Worm (Caenorhabditis elegans): Measurements from ENCODE around the gene swt-2.

Gene swt-2

ce11 chrV:7520077-7520476 is 9.9 kb upstream of the swt-2 start, which contains the start of gene srb-19:
Gene srb-19 (minus strand): TSS chrV:7520177.
- TF ChIP-seq zip-2 (tag; optimal IDR thresholded peaks at IDR 0.05) (no peak), unc-130 (GFP tag; optimal IDR thresholded peaks at IDR 0.05) (no peak), jun-1 (tag; optimal IDR thresholded peaks at IDR 0.05) (no peak), unc-62 (GFP tag; optimal IDR thresholded peaks at IDR 0.05 in 1 of 2) (no peak), unc-62 (tag; optimal IDR thresholded peaks at IDR 0.05) (no peak), lim-7 (GFP tag; IDR thresholded peaks at IDR 0.05) (no peak), ceh-28 (tag; optimal IDR thresholded peaks at IDR 0.05) (no peak), spr-3 (GFP tag; optimal IDR thresholded peaks at IDR 0.05) (no peak), hif-1 (tag; optimal IDR thresholded peaks at IDR 0.05) (no peak), nhr-11 (tag; optimal IDR thresholded peaks at IDR 0.05) (no peak), fos-1 (tag; optimal IDR thresholded peaks at IDR 0.05) (no peak), Y48G9A.11 (GFP tag; IDR thresholded peaks at IDR 0.05) (no peak), daf-16 (GFP tag; optimal IDR thresholded peaks at IDR 0.05) (no peak), daf-16 (tag; optimal IDR thresholded peaks at IDR 0.05) (no peak), unc-39 (tag; optimal IDR thresholded peaks at IDR 0.05) (no peak), lsy-2 (tag; optimal IDR thresholded peaks at IDR 0.05) (no peak), pha-4 (GFP tag; IDR thresholded peaks at IDR 0.05) (no peak), pha-4 (tag; optimal IDR thresholded peaks at IDR 0.05) (no peak), madf-9 (GFP tag; conservative IDR thresholded peaks at IDR 0.05) (no peak), ceh-20 (GFP tag; IDR thresholded peaks at IDR 0.05) (no peak), nhr-42 (GFP tag; IDR thresholded peaks at IDR 0.05) (no peak), duxl-1 (tag; optimal IDR thresholded peaks at IDR 0.05; ENCODE audit: poor library complexity) (no peak)

ce11 chrV:7521304-7521703 is 8.6 kb upstream of the swt-2 start:
- TF ChIP-seq jun-1 (tag; optimal IDR thresholded peaks at IDR 0.05) (no peak), nhr-77 (tag; optimal IDR thresholded peaks at IDR 0.05) (peak; percentile 22), ama-1 (optimal IDR thresholded peaks at IDR 0.05) (no peak), Y105C5A.15 (GFP tag; IDR thresholded peaks at IDR 0.05) (no peak), zfp-3 (GFP tag; conservative IDR thresholded peaks at IDR 0.05) (no peak), snpc-4 (tag; optimal IDR thresholded peaks at IDR 0.05) (no peak), nhr-48 (tag; optimal IDR thresholded peaks at IDR 0.05) (peak; percentile 19), lsy-2 (tag; optimal IDR thresholded peaks at IDR 0.05) (no peak), daf-16 (GFP tag; optimal IDR thresholded peaks at IDR 0.05) (no peak), daf-16 (tag; optimal IDR thresholded peaks at IDR 0.05) (peak; percentile 94), ceh-44 (GFP tag; IDR thresholded peaks at IDR 0.05) (no peak), nhr-28 (tag; optimal IDR thresholded peaks at IDR 0.05) (peak; percentile 41), saeg-2 (GFP tag; IDR thresholded peaks at IDR 0.05) (no peak), pqm-1 (tag; optimal IDR thresholded peaks at IDR 0.05) (peak; percentile 58), hlh-30 (tag; optimal IDR thresholded peaks at IDR 0.05; ENCODE audit: insufficient read depth) (no peak), snpc-1.2 (GFP tag; IDR thresholded peaks at IDR 0.05) (no peak), hif-1 (tag; optimal IDR thresholded peaks at IDR 0.05) (no peak), dmd-8 (GFP tag; IDR thresholded peaks at IDR 0.05) (no peak), F26F4.8 (GFP tag; conservative IDR thresholded peaks at IDR 0.05) (no peak), tra-1 (GFP tag; IDR thresholded peaks at IDR 0.05) (no peak), spr-3 (GFP tag; optimal IDR thresholded peaks at IDR 0.05) (no peak), R02D3.7 (tag; optimal IDR thresholded peaks at IDR 0.05) (no peak), aha-1 (tag) (no peak), ZK546.5 (tag; optimal IDR thresholded peaks at IDR 0.05) (no peak), ZK337.2 (GFP tag; IDR thresholded peaks at IDR 0.05) (no peak)

- no peak for TF ChIP-seq ZK546.5 (tag; optimal IDR thresholded peaks at IDR 0.05)
- no peak for TF ChIP-seq hlh-11 (tag; optimal IDR thresholded peaks at IDR 0.05)
- TF ChIP-seq php-3 (GFP tag; IDR thresholded peaks at IDR 0.05), result no peak
- no peak for TF ChIP-seq lin-29 (GFP tag; IDR thresholded peaks at IDR 0.05)
- TF ChIP-seq F37D6.2 (tag; optimal IDR thresholded peaks at IDR 0.05), result no peak
- TF ChIP-seq duxl-1 (tag; optimal IDR thresholded peaks at IDR 0.05; ENCODE audit: poor library complexity), result no peak
- TF ChIP-seq daf-16 (GFP tag; optimal IDR thresholded peaks at IDR 0.05), result no peak
- TF ChIP-seq daf-16 (tag; optimal IDR thresholded peaks at IDR 0.05), result no peak
- no peak for TF ChIP-seq ztf-11 (tag; optimal IDR thresholded peaks at IDR 0.05)
- TF ChIP-seq unc-130 (GFP tag; optimal IDR thresholded peaks at IDR 0.05), result no peak
- no peak for TF ChIP-seq fkh-10 (GFP tag; optimal IDR thresholded peaks at IDR 0.05)
These were observed 7.7 kb upstream of the swt-2 start, which contains the start of gene C54F6.15 for ce11 chrV:7522279-7522678. Gene C54F6.15 (minus strand): TSS chrV:7522379.
